Worm (Caenorhabditis elegans) whole organism, young adult: ENCODE measurements around the gene F10E9.4.

Experiments
- snpc-4 ChIP-seq, 5 experiments: fragments of 150-350 bp in 1 of 5; sonication (generic microtip) in 4 of 5; optimal IDR thresholded peaks; 2 replicates each; lab custom pipeline; 2014 to 2018; ENCODE audit warnings: missing genetic modification characterization in 5 of 5, missing biosample characterization in 3 of 5, antibody characterized with exemption in 2 of 5, mild to moderate bottlenecking in 2 of 5, missing compliant biosample characterization in 2 of 5, missing genotype in 2 of 5, moderate library complexity in 2 of 5, missing genetic modification reagents in 1 of 5
- unc-62 ChIP-seq: fragments of 150-350 bp; optimal IDR thresholded peaks from 2 replicates; lab custom pipeline; 2014; ENCODE audit warnings: missing biosample characterization, missing genetic modification reagents, missing genetic modification characterization

ce11 chrIII:8289181-8289580 is 19.2 kb upstream of the F10E9.4 start:
- no peak for TF ChIP-seq unc-62 (GFP tag; lab: Kevin White, UChicago)
- no peak for TF ChIP-seq snpc-4 (GFP tag; optimal IDR thresholded peaks at IDR 0.05; lab: Kevin White, UChicago)
- TF ChIP-seq snpc-4 (tag; optimal IDR thresholded peaks at IDR 0.05; lab: Kevin White, UChicago), result no peak
